In genomic region chrIII:4470793-4471192, ce11 we compare ENCODE assay signal across 2 worm cellular contexts.
TF ChIP-seq lines count a peak whose summit lies in the region.

No protein-coding gene starts in this region.

TF ChIP-seq in whole organism, L1 larva, 84 proteins besides CTCF, POLR2A, EP300 and RAD21 (continued from another document):
- TF ChIP-seq unc-98 (GFP tag; IDR thresholded peaks at IDR 0.05; lab: Robert Waterston, UW), result no peak
- TF ChIP-seq nhr-85 (tag; lab: Kevin White, UChicago), result peak; percentile 50
- peak; percentile 53 for TF ChIP-seq nhr-20 (tag; optimal IDR thresholded peaks at IDR 0.05; lab: Kevin White, UChicago)
- no peak for TF ChIP-seq zag-1 (tag; optimal IDR thresholded peaks at IDR 0.05; lab: Kevin White, UChicago)
- peak; percentile 51 to 60 for TF ChIP-seq lin-35 (GFP tag; optimal IDR thresholded peaks at IDR 0.05; lab: Kevin White, UChicago)
- peak in 1 of 2 experiments; percentile 21 for TF ChIP-seq ztf-11 (tag; optimal IDR thresholded peaks at IDR 0.05; lab: Kevin White, UChicago)
- TF ChIP-seq mab-9 (GFP tag; IDR thresholded peaks at IDR 0.05; lab: Robert Waterston, UW), result no peak
- no peak for TF ChIP-seq sup-37 (GFP tag; optimal IDR thresholded peaks at IDR 0.05; lab: Kevin White, UChicago)
- peak; percentile 67 for TF ChIP-seq mep-1 (tag; optimal IDR thresholded peaks at IDR 0.05; lab: Kevin White, UChicago)
- TF ChIP-seq nhr-12 (tag; optimal IDR thresholded peaks at IDR 0.05; lab: Kevin White, UChicago), result no peak
- peak; percentile 73 to 79 for TF ChIP-seq lsy-2 (tag; optimal IDR thresholded peaks at IDR 0.05; lab: Kevin White, UChicago)
- no peak for TF ChIP-seq fkh-4 (tag; optimal IDR thresholded peaks at IDR 0.05; lab: Kevin White, UChicago; ENCODE audit: borderline replicate concordance)
- TF ChIP-seq F16B12.6 (tag; optimal IDR thresholded peaks at IDR 0.05; lab: Kevin White, UChicago), result no peak
- TF ChIP-seq sox-4 (tag; optimal IDR thresholded peaks at IDR 0.05; lab: Kevin White, UChicago), result no peak
- no peak for TF ChIP-seq sptf-1 (tag; optimal IDR thresholded peaks at IDR 0.05; lab: Kevin White, UChicago)
- TF ChIP-seq unc-86 (tag; optimal IDR thresholded peaks at IDR 0.05; lab: Kevin White, UChicago), result peak; percentile 45
- TF ChIP-seq nhr-28 (tag; optimal IDR thresholded peaks at IDR 0.05; lab: Kevin White, UChicago), result no peak
- peak; percentile 0 for TF ChIP-seq elt-2 (tag; optimal IDR thresholded peaks at IDR 0.05; lab: Kevin White, UChicago)
- no peak for TF ChIP-seq hlh-4 (tag; optimal IDR thresholded peaks at IDR 0.05; lab: Kevin White, UChicago)
- TF ChIP-seq ceh-88 (GFP tag; IDR thresholded peaks at IDR 0.05; lab: Robert Waterston, UW), result no peak
- TF ChIP-seq hlh-17 (GFP tag; optimal IDR thresholded peaks at IDR 0.05; lab: Kevin White, UChicago; ENCODE audit: borderline replicate concordance), result no peak
- TF ChIP-seq nhr-11 (tag; optimal IDR thresholded peaks at IDR 0.05; lab: Kevin White, UChicago), result no peak
- TF ChIP-seq pax-3 (tag; optimal IDR thresholded peaks at IDR 0.05; lab: Kevin White, UChicago), result no peak
- no peak for TF ChIP-seq zip-4 (GFP tag; optimal IDR thresholded peaks at IDR 0.05; lab: Kevin White, UChicago)
- TF ChIP-seq nhr-77 (tag; optimal IDR thresholded peaks at IDR 0.05; lab: Kevin White, UChicago), result no peak
- peak; percentile 71 for TF ChIP-seq nhr-47 (tag; optimal IDR thresholded peaks at IDR 0.05; lab: Kevin White, UChicago)
- no peak for TF ChIP-seq egl-27 (tag; optimal IDR thresholded peaks at IDR 0.05; lab: Kevin White, UChicago)
- TF ChIP-seq efl-3 (GFP tag; optimal IDR thresholded peaks at IDR 0.05; lab: Kevin White, UChicago), result peak; percentile 28
- no peak for TF ChIP-seq pag-3 (tag; optimal IDR thresholded peaks at IDR 0.05; lab: Kevin White, UChicago; ENCODE audit: borderline replicate concordance, insufficient read depth)
- TF ChIP-seq nhr-19 (GFP tag; conservative IDR thresholded peaks at IDR 0.05; lab: Robert Waterston, UW), result peak; percentile 57
- no peak for TF ChIP-seq hpl-2 (GFP tag; optimal IDR thresholded peaks at IDR 0.05; lab: Kevin White, UChicago)
- TF ChIP-seq jun-1 (tag; optimal IDR thresholded peaks at IDR 0.05; lab: Kevin White, UChicago), result no peak
- TF ChIP-seq ceh-63 (GFP tag; optimal IDR thresholded peaks at IDR 0.05; lab: Kevin White, UChicago), result no peak
- peak; percentile 82 for TF ChIP-seq snu-23 (GFP tag; optimal IDR thresholded peaks at IDR 0.05; lab: Kevin White, UChicago)
- no peak for TF ChIP-seq unc-130 (tag; optimal IDR thresholded peaks at IDR 0.05; lab: Kevin White, UChicago)
- no peak for TF ChIP-seq aha-1 (tag; optimal IDR thresholded peaks at IDR 0.05; lab: Kevin White, UChicago)
- no peak for TF ChIP-seq alr-1 (tag; optimal IDR thresholded peaks at IDR 0.05; lab: Kevin White, UChicago; ENCODE audit: borderline replicate concordance)
- TF ChIP-seq lin-13 (GFP tag; optimal IDR thresholded peaks at IDR 0.05; lab: Kevin White, UChicago), result no peak
- TF ChIP-seq Y116A8C.19 (tag; optimal IDR thresholded peaks at IDR 0.05; lab: Kevin White, UChicago; ENCODE audit: borderline replicate concordance), result no peak
- peak; percentile 19 for TF ChIP-seq ceh-8 (GFP tag; optimal IDR thresholded peaks at IDR 0.05; lab: Kevin White, UChicago)
- TF ChIP-seq blmp-1 (tag; optimal IDR thresholded peaks at IDR 0.05; lab: Kevin White, UChicago), result no peak
- TF ChIP-seq lin-15B (tag; optimal IDR thresholded peaks at IDR 0.05; lab: Kevin White, UChicago), result no peak
- TF ChIP-seq fkh-8 (tag; optimal IDR thresholded peaks at IDR 0.05; lab: Kevin White, UChicago), result peak; percentile 78
- TF ChIP-seq nhr-71 (tag; optimal IDR thresholded peaks at IDR 0.05; lab: Kevin White, UChicago), result peak; percentile 72
- TF ChIP-seq nhr-90 (tag; optimal IDR thresholded peaks at IDR 0.05; lab: Kevin White, UChicago; ENCODE audit: poor library complexity), result peak; percentile 58
- no peak for TF ChIP-seq fkh-10 (GFP tag; optimal IDR thresholded peaks at IDR 0.05; lab: Kevin White, UChicago)
- TF ChIP-seq unc-30 (tag; optimal IDR thresholded peaks at IDR 0.05; lab: Kevin White, UChicago), result no peak
- TF ChIP-seq ceh-90 (tag; optimal IDR thresholded peaks at IDR 0.05; lab: Kevin White, UChicago), result no peak
- no peak for TF ChIP-seq lin-39 (tag; optimal IDR thresholded peaks at IDR 0.05; lab: Kevin White, UChicago)
- no peak; the same call in 1 of the 2 replicates for TF ChIP-seq isw-1 (GFP tag; IDR thresholded peaks at IDR 0.05; lab: Robert Waterston, UW)
- peak in 1 of 6 experiments; percentile 50 for TF ChIP-seq elt-3 (tag; optimal IDR thresholded peaks at IDR 0.05; lab: Kevin White, UChicago)
- peak; percentile 50 for TF ChIP-seq rnt-1 (tag; optimal IDR thresholded peaks at IDR 0.05; lab: Kevin White, UChicago)
- TF ChIP-seq skn-1 (tag; optimal IDR thresholded peaks at IDR 0.05; lab: Kevin White, UChicago), result peak; percentile 26
- TF ChIP-seq C16A3.4 (tag; optimal IDR thresholded peaks at IDR 0.05; lab: Kevin White, UChicago), result peak; percentile 57
- peak in 2 of 3 experiments; percentile 49 to 64 for TF ChIP-seq ceh-82 (tag; optimal IDR thresholded peaks at IDR 0.05; lab: Kevin White, UChicago)
- no peak for TF ChIP-seq C34B4.2 (tag; optimal IDR thresholded peaks at IDR 0.05; lab: Kevin White, UChicago)
- no peak for TF ChIP-seq irx-1 (tag; optimal IDR thresholded peaks at IDR 0.05; lab: Kevin White, UChicago)
- peak; percentile 30 for TF ChIP-seq tbx-2 (tag; optimal IDR thresholded peaks at IDR 0.05; lab: Kevin White, UChicago)
- peak; percentile 82 for TF ChIP-seq lir-3 (tag; optimal IDR thresholded peaks at IDR 0.05; lab: Kevin White, UChicago; ENCODE audit: poor library complexity)
- peak in 1 of 2 experiments; percentile 34 for TF ChIP-seq mdl-1 (tag; optimal IDR thresholded peaks at IDR 0.05; lab: Kevin White, UChicago)
- peak; percentile 19 for TF ChIP-seq fos-1 (tag; optimal IDR thresholded peaks at IDR 0.05; lab: Kevin White, UChicago)
- TF ChIP-seq ets-5 (GFP tag; IDR thresholded peaks at IDR 0.05; lab: Robert Waterston, UW), result no peak
- no peak for TF ChIP-seq nhr-76 (tag; optimal IDR thresholded peaks at IDR 0.05; lab: Kevin White, UChicago)
- TF ChIP-seq nhr-237 (tag; optimal IDR thresholded peaks at IDR 0.05; lab: Kevin White, UChicago), result no peak
- no peak for TF ChIP-seq tlp-1 (tag; optimal IDR thresholded peaks at IDR 0.05; lab: Kevin White, UChicago)
- peak in 2 of 3 experiments; percentile 33 to 52 for TF ChIP-seq dpl-1 (GFP tag; optimal IDR thresholded peaks at IDR 0.05; lab: Kevin White, UChicago)

TF ChIP-seq in whole organism, young adult, 124 proteins besides CTCF, POLR2A, EP300 and RAD21 (continued from another document and continues in another):
- TF ChIP-seq madf-8 (GFP tag; conservative IDR thresholded peaks at IDR 0.05; lab: Robert Waterston, UW) (no peak; the same call in 1 of the 2 replicates), efl-1 (GFP tag; optimal IDR thresholded peaks at IDR 0.05; lab: Kevin White, UChicago) (no peak), aptf-2 (GFP tag; conservative IDR thresholded peaks at IDR 0.05; lab: Robert Waterston, UW) (no peak), K11D2.4 (GFP tag; IDR thresholded peaks at IDR 0.05; lab: Robert Waterston, UW) (0 out of 2 replicates have a peak, but pooled peaks have one; percentile 45), bed-2 (GFP tag; IDR thresholded peaks at IDR 0.05; lab: Robert Waterston, UW) (no peak), T07F8.4 (tag; optimal IDR thresholded peaks at IDR 0.05; lab: Kevin White, UChicago) (peak; percentile 53), ztf-3 (GFP tag; optimal IDR thresholded peaks at IDR 0.05; lab: Kevin White, UChicago) (no peak), ztf-25 (GFP tag; IDR thresholded peaks at IDR 0.05; lab: Robert Waterston, UW) (peak; percentile 67; the same call in 1 of the 2 replicates), ceh-58 (GFP tag; IDR thresholded peaks at IDR 0.05; lab: Robert Waterston, UW) (no peak), akir-1 (GFP tag; optimal IDR thresholded peaks at IDR 0.05; lab: Kevin White, UChicago) (no peak), unc-130 (GFP tag; optimal IDR thresholded peaks at IDR 0.05; lab: Kevin White, UChicago) (peak; percentile 73), dox-1 (GFP tag; IDR thresholded peaks at IDR 0.05; lab: Robert Waterston, UW) (peak; percentile 83), nhr-27 (tag; optimal IDR thresholded peaks at IDR 0.05; lab: Kevin White, UChicago) (peak; percentile 42), rpc-1 (optimal IDR thresholded peaks at IDR 0.05; lab: Kevin White, UChicago) (peak; percentile 89), rpc-1 (tag; optimal IDR thresholded peaks at IDR 0.05; lab: Kevin White, UChicago) (peak; percentile 90), snpc-1.1 (tag; optimal IDR thresholded peaks at IDR 0.05; lab: Kevin White, UChicago; ENCODE audit: insufficient read depth) (no peak), madf-3 (GFP tag; IDR thresholded peaks at IDR 0.05; lab: Robert Waterston, UW) (0 out of 2 replicates have a peak, but pooled peaks have one; percentile 62), die-1 (tag; optimal IDR thresholded peaks at IDR 0.05; lab: Kevin White, UChicago) (peak; percentile 80), Y56A3A.18 (GFP tag; IDR thresholded peaks at IDR 0.05; lab: Robert Waterston, UW) (peak; percentile 78; the same call in 1 of the 2 replicates), F39B2.1 (GFP tag; IDR thresholded peaks at IDR 0.05; lab: Robert Waterston, UW) (no peak), hrde-1 (tag; optimal IDR thresholded peaks at IDR 0.05; lab: Kevin White, UChicago; ENCODE audit: borderline replicate concordance) (peak; percentile 64), attf-6 (GFP tag; IDR thresholded peaks at IDR 0.05; lab: Robert Waterston, UW) (0 out of 2 replicates have a peak, but pooled peaks have one; percentile 21), ztf-22 (GFP tag; optimal IDR thresholded peaks at IDR 0.05; lab: Kevin White, UChicago) (peak; percentile 48), K12H6.12 (tag; optimal IDR thresholded peaks at IDR 0.05; lab: Kevin White, UChicago) (no peak), lin-40 (tag; optimal IDR thresholded peaks at IDR 0.05; lab: Kevin White, UChicago) (peak; percentile 74), D2030.7 (GFP tag; IDR thresholded peaks at IDR 0.05; lab: Robert Waterston, UW) (peak; percentile 55), ztf-28 (GFP tag; IDR thresholded peaks at IDR 0.05; lab: Robert Waterston, UW) (0 out of 2 replicates have a peak, but pooled peaks have one; percentile 53), ztf-6 (GFP tag; IDR thresholded peaks at IDR 0.05; lab: Robert Waterston, UW) (peak; percentile 59; the same call in 1 of the 2 replicates), ZK185.1 (tag; optimal IDR thresholded peaks at IDR 0.05; lab: Kevin White, UChicago; ENCODE audit: poor library complexity, severe bottlenecking) (peak; percentile 90), lir-1 (GFP tag; conservative IDR thresholded peaks at IDR 0.05; lab: Robert Waterston, UW) (peak; percentile 61; the same call in 1 of the 2 replicates), madf-6 (GFP tag; IDR thresholded peaks at IDR 0.05; lab: Robert Waterston, UW) (peak; percentile 77), aptf-3 (GFP tag; IDR thresholded peaks at IDR 0.05; lab: Robert Waterston, UW) (0 out of 2 replicates have a peak, but pooled peaks have one; percentile 75), unc-62 (GFP tag; optimal IDR thresholded peaks at IDR 0.05; lab: Kevin White, UChicago) (no peak), lin-26 (GFP tag; IDR thresholded peaks at IDR 0.05; lab: Robert Waterston, UW) (peak; percentile 88), rcor-1 (GFP tag; IDR thresholded peaks at IDR 0.05; lab: Robert Waterston, UW) (peak; percentile 81), bed-1 (GFP tag; IDR thresholded peaks at IDR 0.05; lab: Robert Waterston, UW) (peak; percentile 24; the same call in 1 of the 2 replicates), tbx-9 (tag; optimal IDR thresholded peaks at IDR 0.05; lab: Kevin White, UChicago; ENCODE audit: borderline replicate concordance) (no peak), lag-1 (GFP tag; IDR thresholded peaks at IDR 0.05; lab: Robert Waterston, UW) (no peak), ekl-4 (GFP tag; IDR thresholded peaks at IDR 0.05; lab: Robert Waterston, UW) (peak; percentile 50; the same call in 1 of the 2 replicates), madf-10 (tag; optimal IDR thresholded peaks at IDR 0.05; lab: Kevin White, UChicago) (peak; percentile 72), nhr-179 (tag; optimal IDR thresholded peaks at IDR 0.05; lab: Kevin White, UChicago) (no peak), lin-35 (GFP tag; optimal IDR thresholded peaks at IDR 0.05; lab: Kevin White, UChicago) (peak in 1 of 3 experiments; percentile 68), F10E7.11 (tag; optimal IDR thresholded peaks at IDR 0.05; lab: Kevin White, UChicago) (peak; percentile 73), C06A6.2 (GFP tag; conservative IDR thresholded peaks at IDR 0.05; lab: Robert Waterston, UW) (peak; percentile 73), F57C9.4 (tag; optimal IDR thresholded peaks at IDR 0.05; lab: Kevin White, UChicago) (peak; percentile 72), repo-1 (tag; optimal IDR thresholded peaks at IDR 0.05; lab: Kevin White, UChicago) (peak; percentile 81), sdz-38 (tag; optimal IDR thresholded peaks at IDR 0.05; lab: Kevin White, UChicago) (no peak), rec-8 (tag; optimal IDR thresholded peaks at IDR 0.05; lab: Kevin White, UChicago) (peak; percentile 60 to 83), Y53F4B.3 (GFP tag; IDR thresholded peaks at IDR 0.05; lab: Robert Waterston, UW) (peak; percentile 45; the same call in 1 of the 2 replicates), ets-4 (GFP tag; optimal IDR thresholded peaks at IDR 0.05; lab: Kevin White, UChicago) (no peak), ceh-79 (tag; optimal IDR thresholded peaks at IDR 0.05; lab: Kevin White, UChicago) (peak; percentile 70), egrh-3 (GFP tag; IDR thresholded peaks at IDR 0.05; lab: Robert Waterston, UW) (no peak; the same call in 1 of the 2 replicates), B0019.2 (GFP tag; conservative IDR thresholded peaks at IDR 0.05; lab: Robert Waterston, UW) (peak; percentile 53; the same call in 1 of the 2 replicates), gei-17 (GFP tag; optimal IDR thresholded peaks at IDR 0.05; lab: Kevin White, UChicago) (no peak), dpl-1 (GFP tag; optimal IDR thresholded peaks at IDR 0.05; lab: Kevin White, UChicago) (no peak), nfya-2 (GFP tag; IDR thresholded peaks at IDR 0.05; lab: Robert Waterston, UW) (no peak), cebp-1 (GFP tag; IDR thresholded peaks at IDR 0.05; lab: Robert Waterston, UW) (no peak), cebp-1 (tag; optimal IDR thresholded peaks at IDR 0.05; lab: Kevin White, UChicago) (peak; percentile 72), dpff-1 (tag; optimal IDR thresholded peaks at IDR 0.05; lab: Kevin White, UChicago) (peak; percentile 81), xnd-1 (tag; optimal IDR thresholded peaks at IDR 0.05; lab: Kevin White, UChicago) (peak; percentile 20), him-1 (tag; optimal IDR thresholded peaks at IDR 0.05; lab: Kevin White, UChicago) (peak; percentile 97), ceh-100 (GFP tag; IDR thresholded peaks at IDR 0.05; lab: Robert Waterston, UW) (peak; percentile 61), ama-1 (optimal IDR thresholded peaks at IDR 0.05; lab: Kevin White, UChicago) (no peak), ama-1 (GFP tag; optimal IDR thresholded peaks at IDR 0.05; lab: Kevin White, UChicago) (peak in 1 of 2 experiments; percentile 84), tbp1 (GFP tag; optimal IDR thresholded peaks at IDR 0.05; lab: Kevin White, UChicago) (peak; percentile 97), nhr-80 (tag; optimal IDR thresholded peaks at IDR 0.05; lab: Kevin White, UChicago) (peak; percentile 14), ceh-27 (GFP tag; optimal IDR thresholded peaks at IDR 0.05; lab: Kevin White, UChicago) (peak; percentile 67), ceh-91 (GFP tag; IDR thresholded peaks at IDR 0.05; lab: Robert Waterston, UW) (0 out of 2 replicates have a peak, but pooled peaks have one; percentile 20), let-526 (GFP tag; IDR thresholded peaks at IDR 0.05; lab: Robert Waterston, UW) (peak; percentile 67; the same call in 1 of the 2 replicates), ceh-40 (GFP tag; IDR thresholded peaks at IDR 0.05; lab: Robert Waterston, UW) (0 out of 2 replicates have a peak, but pooled peaks have one; percentile 57), pbrm-1 (GFP tag; IDR thresholded peaks at IDR 0.05; lab: Robert Waterston, UW) (peak; percentile 84)
